Fruit fly (Drosophila melanogaster): ENCODE results near the gene CG6321.

Gene CG6321

DNA sequence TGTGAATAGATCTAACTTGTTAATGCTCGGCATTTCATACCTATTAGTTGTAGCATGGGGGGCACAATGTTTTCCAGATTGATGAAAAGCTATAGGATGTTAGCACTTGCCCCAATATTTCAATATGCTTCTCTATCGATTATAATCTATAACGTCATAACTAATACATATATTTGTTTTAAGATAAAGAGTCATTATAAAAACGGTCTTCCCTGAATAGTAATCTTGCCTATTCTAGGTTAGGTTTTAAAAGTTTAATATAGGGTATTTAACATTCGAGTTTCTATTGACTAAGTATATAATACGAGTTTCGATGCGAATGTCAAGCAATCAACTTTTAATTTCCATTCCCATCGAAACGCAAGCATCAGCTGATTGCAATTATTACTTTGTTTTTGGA, at the start of gene CG6321, which contains the start of gene Blos2 (continued):
- TF ChIP-seq slp2 (GFP tag; optimal IDR thresholded peaks at IDR 0.05) (peak; percentile 30), CG11398 (GFP tag; optimal IDR thresholded peaks at IDR 0.05) (no peak), Nf-YC (tag; optimal IDR thresholded peaks at IDR 0.05) (peak; percentile 69), CG11247 (GFP tag; IDR thresholded peaks at IDR 0.05) (peak; percentile 50), sr (GFP tag; IDR thresholded peaks at IDR 0.05) (no peak), CG32532 (GFP tag; IDR thresholded peaks at IDR 0.05) (peak; percentile 70; the same call in 1 of the 2 replicates), shn (GFP tag; optimal IDR thresholded peaks at IDR 0.05) (no peak), CG6689 (GFP tag; IDR thresholded peaks at IDR 0.05) (peak; percentile 72), yki (optimal IDR thresholded peaks at IDR 0.05) (no peak), CG7987 (GFP tag; optimal IDR thresholded peaks at IDR 0.05) (peak; percentile 4), Rx (GFP tag; IDR thresholded peaks at IDR 0.05) (peak; percentile 17; the same call in 1 of the 2 replicates), sc (optimal IDR thresholded peaks at IDR 0.05) (no peak), sc (GFP tag; optimal IDR thresholded peaks at IDR 0.05) (peak; percentile 22), Atf-2 (GFP tag; optimal IDR thresholded peaks at IDR 0.05) (peak; percentile 11), CG1602 (GFP tag; optimal IDR thresholded peaks at IDR 0.05) (peak; percentile 51), HLHmδ (GFP tag; optimal IDR thresholded peaks at IDR 0.05) (no peak), CG1529 (GFP tag; optimal IDR thresholded peaks at IDR 0.05) (peak; percentile 59), CG3847 (GFP tag; IDR thresholded peaks at IDR 0.05) (peak; percentile 53; the same call in 1 of the 2 replicates), exex (tag; optimal IDR thresholded peaks at IDR 0.05) (peak; percentile 81), CG31224 (GFP tag; IDR thresholded peaks at IDR 0.05) (0 out of 2 replicates have a peak, but pooled peaks have one; percentile 45), MTF-1 (GFP tag; optimal IDR thresholded peaks at IDR 0.05; ENCODE audit: borderline replicate concordance) (peak; percentile 6), CG6654 (GFP tag; optimal IDR thresholded peaks at IDR 0.05) (peak; percentile 21), zfh1 (GFP tag; IDR thresholded peaks at IDR 0.05) (peak; percentile 54), ac (GFP tag; optimal IDR thresholded peaks at IDR 0.05) (no peak), tup (GFP tag; optimal IDR thresholded peaks at IDR 0.05) (no peak), gsb (GFP tag; IDR thresholded peaks at IDR 0.05) (peak; percentile 74), CG3995 (GFP tag; optimal IDR thresholded peaks at IDR 0.05) (no peak), CG4424 (GFP tag; optimal IDR thresholded peaks at IDR 0.05) (peak; percentile 73), dimm (GFP tag; IDR thresholded peaks at IDR 0.05) (no peak), CG13296 (GFP tag; optimal IDR thresholded peaks at IDR 0.05) (peak; percentile 77), NC2α (GFP tag; optimal IDR thresholded peaks at IDR 0.05) (no peak), Antp (GFP tag; optimal IDR thresholded peaks at IDR 0.05) (peak; percentile 15), aop (GFP tag; IDR thresholded peaks at IDR 0.05) (no peak), CG15269 (tag; optimal IDR thresholded peaks at IDR 0.05) (peak; percentile 88), dati (GFP tag; IDR thresholded peaks at IDR 0.05) (no peak), CG11695 (GFP tag; IDR thresholded peaks at IDR 0.05) (peak; percentile 82), CG11723 (GFP tag; optimal IDR thresholded peaks at IDR 0.05) (peak; percentile 39), Oaz (GFP tag; IDR thresholded peaks at IDR 0.05) (peak; percentile 54), Dip3 (GFP tag; optimal IDR thresholded peaks at IDR 0.05) (peak; percentile 46), p53 (GFP tag; optimal IDR thresholded peaks at IDR 0.05) (no peak), CG4854 (GFP tag; optimal IDR thresholded peaks at IDR 0.05) (peak; percentile 30), fu2 (GFP tag; optimal IDR thresholded peaks at IDR 0.05) (no peak), dysf (GFP tag; IDR thresholded peaks at IDR 0.05) (peak; percentile 88), dm (GFP tag; optimal IDR thresholded peaks at IDR 0.05) (no peak), CG17829 (tag; optimal IDR thresholded peaks at IDR 0.05) (peak; percentile 82), bab2 (GFP tag; optimal IDR thresholded peaks at IDR 0.05) (peak; percentile 61), CG10147 (GFP tag; optimal IDR thresholded peaks at IDR 0.05) (peak; percentile 83), sens-2 (GFP tag; IDR thresholded peaks at IDR 0.05) (no peak), dmrt11E (tag; optimal IDR thresholded peaks at IDR 0.05) (peak; percentile 75), CG2875 (GFP tag; optimal IDR thresholded peaks at IDR 0.05) (peak; percentile 36), ro (GFP tag; IDR thresholded peaks at IDR 0.05) (no peak), chif (GFP tag; optimal IDR thresholded peaks at IDR 0.05) (peak in 1 of 2 experiments; percentile 67), gro (GFP tag; optimal IDR thresholded peaks at IDR 0.05) (peak; percentile 5)

All from whole organism, embryonic.